Worm (Caenorhabditis elegans): ENCODE data around the gene sra-30.

sra-30 gene

DNA sequence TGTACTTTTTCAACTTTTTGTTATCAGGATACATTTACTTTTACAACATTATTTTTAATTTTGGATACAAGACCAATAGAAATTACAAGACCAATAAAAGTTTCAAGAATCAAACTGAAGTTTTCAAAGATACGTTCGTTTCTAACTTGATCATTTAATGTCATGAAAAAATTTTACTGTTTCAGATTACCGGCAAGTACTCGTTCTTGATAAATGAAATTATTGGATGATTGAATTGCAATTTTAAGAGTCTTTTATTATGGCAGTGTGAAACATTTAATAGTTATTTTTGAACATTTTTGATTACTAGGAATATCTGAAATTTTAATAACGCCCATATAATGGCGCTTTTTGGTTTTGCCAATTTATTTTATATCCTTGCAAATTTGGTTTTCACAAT is 3.8 kb upstream of the sra-30 start:
- TF ChIP-seq skn-1 (tag; optimal IDR thresholded peaks at IDR 0.05), result no peak
- TF ChIP-seq tbx-2 (tag; optimal IDR thresholded peaks at IDR 0.05), result no peak
- TF ChIP-seq ceh-16 (tag; optimal IDR thresholded peaks at IDR 0.05), result no peak
- TF ChIP-seq fos-1 (tag; optimal IDR thresholded peaks at IDR 0.05), result no peak
- TF ChIP-seq sea-2 (GFP tag; optimal IDR thresholded peaks at IDR 0.05), result no peak
- no peak for TF ChIP-seq lsy-12 (tag; optimal IDR thresholded peaks at IDR 0.05)
- no peak for TF ChIP-seq elt-2 (tag; optimal IDR thresholded peaks at IDR 0.05)
- no peak for TF ChIP-seq ceh-82 (tag; optimal IDR thresholded peaks at IDR 0.05)
- TF ChIP-seq lin-39 (tag; optimal IDR thresholded peaks at IDR 0.05), result no peak
- TF ChIP-seq snpc-4 (tag; optimal IDR thresholded peaks at IDR 0.05), result no peak
- TF ChIP-seq eor-1 (tag; optimal IDR thresholded peaks at IDR 0.05), result no peak
- no peak for TF ChIP-seq nhr-25 (tag; optimal IDR thresholded peaks at IDR 0.05)
- TF ChIP-seq unc-62 (GFP tag; optimal IDR thresholded peaks at IDR 0.05), result no peak
- no peak for TF ChIP-seq ceh-9 (tag; optimal IDR thresholded peaks at IDR 0.05)
- TF ChIP-seq nhr-77 (tag; optimal IDR thresholded peaks at IDR 0.05), result no peak
- TF ChIP-seq jun-1 (tag; optimal IDR thresholded peaks at IDR 0.05), result no peak

DNA sequence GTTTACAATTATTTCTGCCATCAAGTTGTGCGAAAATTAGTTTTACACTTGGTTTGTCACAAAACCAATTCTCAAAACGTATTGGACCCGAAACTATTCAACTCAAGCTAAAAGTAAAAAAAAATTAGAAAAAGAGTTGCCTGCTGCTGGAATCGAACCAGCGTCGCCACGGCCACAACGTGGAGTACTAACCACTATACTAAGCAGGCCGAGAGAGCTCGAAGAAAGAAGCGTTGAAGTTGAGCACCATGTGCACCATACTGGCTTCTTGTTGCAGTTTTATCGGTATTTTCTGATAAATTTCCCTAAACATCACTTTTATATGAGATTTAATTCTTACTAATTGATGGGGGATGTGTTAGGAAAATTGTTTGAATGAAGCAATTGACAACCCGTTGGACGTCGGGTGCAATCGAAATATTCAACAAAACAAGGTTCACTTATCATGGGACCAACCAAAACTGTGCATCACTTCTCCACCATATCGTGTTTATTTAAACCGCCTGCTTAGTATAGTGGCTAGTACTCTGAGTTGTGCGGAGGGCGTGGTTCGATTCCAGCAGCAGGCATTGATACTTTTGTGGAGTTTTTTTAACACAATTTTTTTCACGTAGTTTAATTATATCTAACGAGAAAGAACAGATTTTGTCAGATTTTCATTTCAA is 15.2 kb downstream of the sra-30 start:
- TF ChIP-seq elt-2 (tag; optimal IDR thresholded peaks at IDR 0.05), result peak; percentile 12
- TF ChIP-seq pha-4 (tag; optimal IDR thresholded peaks at IDR 0.05), result no peak

DNA sequence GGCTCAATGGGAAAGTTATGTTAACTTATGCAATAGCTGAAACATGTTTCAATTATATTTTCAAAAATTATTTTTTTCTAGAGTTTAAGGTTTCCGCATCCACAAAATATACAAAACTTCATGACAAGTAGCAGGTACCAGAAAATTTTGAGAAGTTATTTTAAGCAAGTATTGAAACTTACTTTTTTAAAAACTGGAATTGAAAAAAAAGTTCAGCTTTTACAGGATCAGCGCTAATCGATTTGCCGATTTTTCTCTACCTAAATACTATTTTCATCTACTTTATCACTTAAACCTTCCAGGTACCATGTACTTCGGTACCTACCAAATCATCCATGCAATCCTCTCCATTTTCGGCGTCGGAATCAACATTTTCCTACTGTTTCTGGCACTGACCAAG is 23.2 kb downstream of the sra-30 start, which contains the start of gene srd-23:
Gene srd-23, plus strand, starts transcription at position 301 of the 400 bp plus-strand sequence.
- no peak for TF ChIP-seq snpc-4 (tag; optimal IDR thresholded peaks at IDR 0.05)
- TF ChIP-seq nhr-12 (tag; optimal IDR thresholded peaks at IDR 0.05), result no peak
- TF ChIP-seq nhr-76 (tag; optimal IDR thresholded peaks at IDR 0.05), result no peak
- TF ChIP-seq elt-1 (tag; optimal IDR thresholded peaks at IDR 0.05), result no peak
- TF ChIP-seq lin-15B (tag; optimal IDR thresholded peaks at IDR 0.05), result no peak
- TF ChIP-seq elt-2 (tag; optimal IDR thresholded peaks at IDR 0.05), result no peak
- no peak for TF ChIP-seq nhr-67 (tag; optimal IDR thresholded peaks at IDR 0.05)
- no peak for TF ChIP-seq ceh-28 (tag; optimal IDR thresholded peaks at IDR 0.05)
- no peak for TF ChIP-seq daf-12 (tag; optimal IDR thresholded peaks at IDR 0.05)
- TF ChIP-seq nhr-77 (tag; optimal IDR thresholded peaks at IDR 0.05), result no peak
- no peak for TF ChIP-seq nhr-25 (tag; optimal IDR thresholded peaks at IDR 0.05)
- TF ChIP-seq nhr-43 (tag; optimal IDR thresholded peaks at IDR 0.05; ENCODE audit: poor library complexity, severe bottlenecking), result no peak
- no peak for TF ChIP-seq elt-3 (tag; optimal IDR thresholded peaks at IDR 0.05)
- no peak for TF ChIP-seq R02D3.7 (tag; optimal IDR thresholded peaks at IDR 0.05)
- no peak for TF ChIP-seq nhr-23 (tag; optimal IDR thresholded peaks at IDR 0.05)
- TF ChIP-seq fkh-10 (GFP tag; optimal IDR thresholded peaks at IDR 0.05), result no peak

DNA sequence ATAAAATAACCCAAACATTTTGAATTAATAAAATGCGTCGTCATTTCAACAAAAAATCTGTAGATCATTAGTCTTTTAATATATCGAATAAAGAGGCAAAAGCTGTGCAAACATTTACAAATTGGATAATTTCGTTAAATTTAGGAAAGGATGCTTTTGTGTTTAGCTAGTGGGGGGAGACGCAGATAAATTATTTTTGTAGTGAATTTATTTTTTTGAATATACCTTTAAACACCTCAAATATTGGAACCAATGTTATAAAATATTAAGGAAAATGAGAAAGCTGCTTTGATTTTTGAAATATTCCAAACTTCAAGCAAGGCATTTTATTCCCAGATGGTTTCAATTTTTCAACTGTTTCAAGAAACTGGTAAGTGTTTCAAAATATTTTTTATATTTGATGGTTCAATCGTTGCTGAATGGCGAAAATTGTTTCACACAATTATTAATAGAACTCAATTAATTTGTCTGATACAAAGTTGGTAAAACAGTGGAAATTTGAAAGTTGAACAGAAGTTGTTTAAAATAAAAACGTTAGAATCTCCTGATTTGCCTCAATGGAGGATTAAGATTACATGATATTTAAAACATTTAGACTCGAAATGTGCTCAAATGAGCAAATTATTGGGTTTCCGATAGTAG is 27.2 kb downstream of the sra-30 start, which contains the start of gene Y40H7A.4:
Gene Y40H7A.4, minus strand, starts transcription at position 51 of the 642 bp plus-strand sequence.
- TF ChIP-seq elt-3 (tag; optimal IDR thresholded peaks at IDR 0.05) (no peak), ztf-11 (tag; optimal IDR thresholded peaks at IDR 0.05) (no peak), egl-5 (tag; optimal IDR thresholded peaks at IDR 0.05) (no peak), lin-15B (tag; optimal IDR thresholded peaks at IDR 0.05) (no peak), skn-1 (tag; optimal IDR thresholded peaks at IDR 0.05) (no peak), aly-2 (tag; optimal IDR thresholded peaks at IDR 0.05) (no peak), fkh-10 (GFP tag; optimal IDR thresholded peaks at IDR 0.05) (no peak)

DNA sequence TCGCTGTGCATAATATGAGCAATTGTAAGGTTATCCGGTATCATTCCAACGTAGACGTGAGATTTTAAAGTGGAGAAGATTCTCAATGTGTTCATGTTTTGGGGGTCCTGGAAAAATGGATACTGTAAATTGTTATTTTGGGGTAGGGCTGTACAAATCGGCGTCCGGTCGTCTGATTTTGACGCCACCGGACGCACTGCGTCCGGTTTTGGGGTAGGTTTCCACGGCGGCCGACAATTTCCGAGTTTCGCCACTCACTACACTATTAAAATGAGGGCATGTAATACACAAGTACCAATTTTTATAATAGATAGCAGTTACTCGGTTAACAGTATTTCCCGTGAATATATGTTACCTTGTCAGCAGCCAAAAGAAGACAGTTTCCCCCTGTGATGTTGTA is 34.4 kb downstream of the sra-30 start:
- TF ChIP-seq lin-15B (tag; optimal IDR thresholded peaks at IDR 0.05), result no peak
- TF ChIP-seq daf-12 (tag; optimal IDR thresholded peaks at IDR 0.05), result no peak
- no peak for TF ChIP-seq nfya-1 (tag; optimal IDR thresholded peaks at IDR 0.05; ENCODE audit: insufficient read depth)
- no peak for TF ChIP-seq fos-1 (tag; optimal IDR thresholded peaks at IDR 0.05)
- TF ChIP-seq zag-1 (tag; optimal IDR thresholded peaks at IDR 0.05), result no peak
- TF ChIP-seq sea-2 (GFP tag; optimal IDR thresholded peaks at IDR 0.05), result no peak
- TF ChIP-seq fkh-10 (GFP tag; optimal IDR thresholded peaks at IDR 0.05), result no peak
- no peak for TF ChIP-seq nhr-12 (tag; optimal IDR thresholded peaks at IDR 0.05)
- no peak for TF ChIP-seq ceh-28 (tag; optimal IDR thresholded peaks at IDR 0.05)
- TF ChIP-seq nhr-237 (tag; optimal IDR thresholded peaks at IDR 0.05), result no peak
- no peak for TF ChIP-seq aly-2 (tag; optimal IDR thresholded peaks at IDR 0.05)
- TF ChIP-seq lsy-12 (tag; optimal IDR thresholded peaks at IDR 0.05), result no peak

Data from whole organism, L3 larva.